Fruit fly (Drosophila melanogaster) ovary, adult (tissue): ENCODE data around the gene Rab9Db.
"Not testable (repeated sequence)": the region's sequence is repeated elsewhere in the genome, so short reads cannot be mapped to it uniquely, and the experiment has no call there.

Experiments
- CG17801 ChIP-seq: fragments of 200-800 bp; optimal IDR thresholded peaks from 2 replicates; lab custom pipeline; 2019; ENCODE audit warnings: missing biosample characterization, mild to moderate bottlenecking, missing genetic modification characterization, moderate library complexity; ENCODE audit not compliant: partially characterized antibody

Gene Rab9Db

DNA sequence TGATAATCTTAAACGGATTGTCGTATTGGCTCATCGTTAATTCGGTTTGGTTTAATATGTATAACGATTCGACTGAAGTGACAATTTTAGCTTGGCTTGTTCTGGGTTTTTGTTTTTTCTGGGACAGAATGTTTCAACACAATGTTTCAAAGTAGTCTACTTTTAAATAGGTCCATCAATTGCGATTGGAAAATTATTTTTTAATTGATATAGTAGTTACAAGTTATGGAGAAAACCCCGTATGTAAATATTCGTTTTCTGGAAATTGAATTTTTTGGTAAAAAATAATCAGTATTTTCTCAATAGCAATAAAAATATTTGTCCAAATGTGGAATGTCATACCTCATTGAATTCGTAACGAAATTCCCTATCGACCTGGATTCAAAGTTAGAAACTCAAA is at the start of gene Rab9Db:
Gene Rab9Db (minus strand): TSS at position 101 of the 400 bp plus-strand sequence.
- TF ChIP-seq CG17801 (GFP tag; lab: Kevin White, UChicago), result not testable (repeated sequence)

DNA sequence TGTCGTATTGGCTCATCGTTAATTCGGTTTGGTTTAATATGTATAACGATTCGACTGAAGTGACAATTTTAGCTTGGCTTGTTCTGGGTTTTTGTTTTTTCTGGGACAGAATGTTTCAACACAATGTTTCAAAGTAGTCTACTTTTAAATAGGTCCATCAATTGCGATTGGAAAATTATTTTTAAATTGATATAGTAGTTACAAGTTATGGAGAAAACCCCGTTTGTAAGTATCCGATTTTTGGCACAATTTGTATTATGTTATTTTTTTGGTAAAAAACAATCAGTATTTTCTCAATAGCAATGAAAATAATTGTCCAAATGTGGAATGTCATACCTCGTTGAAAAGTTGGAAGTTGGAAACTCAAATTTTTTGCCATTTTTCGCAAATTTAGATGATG is 38.7 kb upstream of the Rab9Db start, which contains the start of gene Rab9E:
Gene Rab9E (minus strand): TSS at position 101 of the 400 bp plus-strand sequence.
- TF ChIP-seq CG17801 (GFP tag; lab: Kevin White, UChicago), result not testable (repeated sequence)

DNA sequence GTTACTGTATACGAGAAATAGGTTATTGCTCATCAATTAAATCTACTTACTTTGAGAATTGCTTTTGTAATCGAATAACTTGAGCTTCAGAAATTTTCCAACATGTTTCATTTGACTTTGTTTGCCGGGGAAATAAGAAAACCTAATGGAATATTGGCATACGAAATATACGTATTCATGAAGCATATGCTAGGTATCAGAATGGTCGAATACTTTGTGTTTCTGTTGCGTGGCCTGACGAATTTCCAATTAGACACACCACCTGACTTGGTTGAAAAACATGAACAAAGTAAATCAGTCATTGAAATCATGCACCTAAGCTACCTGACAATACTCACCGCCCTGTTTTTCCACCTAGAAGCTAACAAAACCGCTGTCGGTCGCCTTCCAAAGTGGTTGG is 34.4 kb upstream of the Rab9Db start, which contains the start of gene CG2111:
Gene CG2111 (plus strand): TSS at position 301 of the 400 bp plus-strand sequence.
- TF ChIP-seq CG17801 (GFP tag; lab: Kevin White, UChicago), result no peak

DNA sequence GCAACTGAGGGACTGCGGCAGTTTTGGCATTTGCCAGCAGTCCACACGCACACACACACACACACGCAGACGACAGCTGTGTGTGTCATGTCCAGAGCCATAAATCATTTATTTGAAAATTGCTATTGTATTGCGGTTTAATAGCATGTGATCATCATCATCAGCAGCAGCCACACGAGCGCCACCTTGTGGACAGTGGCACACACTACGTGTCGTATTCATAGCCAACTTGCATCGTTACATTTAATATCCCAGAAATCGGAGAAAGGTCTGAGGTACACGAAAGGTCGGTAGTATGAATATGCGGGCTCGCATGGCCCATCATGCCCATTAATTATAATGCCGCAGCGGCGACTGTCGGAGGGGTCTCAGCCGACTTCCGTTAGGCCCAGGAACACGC is 33.2 kb upstream of the Rab9Db start:
- TF ChIP-seq CG17801 (GFP tag; lab: Kevin White, UChicago), result no peak

DNA sequence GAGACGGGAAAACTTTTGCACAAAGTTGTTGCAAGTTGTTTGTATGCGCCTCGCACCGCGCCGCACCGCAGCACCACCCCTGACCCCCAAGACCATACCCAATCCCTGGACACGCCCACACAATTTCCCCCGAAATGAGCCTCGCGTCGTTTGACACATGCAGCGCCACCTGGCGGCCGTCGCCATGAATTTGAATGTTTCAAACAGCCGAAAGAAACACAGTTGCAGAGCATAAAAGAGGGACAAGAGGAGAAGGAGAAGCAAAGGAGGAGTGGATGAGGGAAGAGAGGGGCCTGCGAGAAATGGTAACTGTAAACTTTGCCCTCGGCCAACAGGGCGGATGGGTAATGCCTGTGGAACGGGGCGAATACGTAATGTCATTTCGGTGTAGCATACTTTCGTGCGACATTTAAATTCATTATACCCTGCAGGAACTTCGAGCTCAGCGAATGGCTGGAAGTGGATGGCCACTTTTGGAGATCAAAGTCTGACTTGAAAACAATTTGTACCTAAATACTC is 19.3 kb upstream of the Rab9Db start:
- TF ChIP-seq CG17801 (GFP tag; lab: Kevin White, UChicago), result no peak

DNA sequence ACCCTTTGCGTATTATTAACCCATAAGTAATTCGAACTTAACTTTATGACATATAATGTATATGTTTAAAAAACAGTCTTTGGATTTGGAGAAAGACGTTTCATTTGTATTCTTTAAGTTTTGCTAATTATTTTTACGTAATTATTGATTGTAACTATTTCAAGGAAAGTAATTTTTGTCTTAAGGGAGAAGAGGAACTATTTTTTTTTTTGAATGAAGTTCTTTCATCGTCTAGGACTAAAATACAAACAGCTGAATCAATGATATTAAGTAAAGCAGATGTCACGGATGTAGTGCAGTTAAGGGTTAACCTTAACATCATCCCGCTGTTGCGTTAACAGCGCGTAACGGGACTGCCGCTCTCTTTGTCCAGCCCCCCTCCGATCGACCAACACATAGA is 5.8 kb upstream of the Rab9Db start:
- TF ChIP-seq CG17801 (GFP tag; lab: Kevin White, UChicago), result no peak

DNA sequence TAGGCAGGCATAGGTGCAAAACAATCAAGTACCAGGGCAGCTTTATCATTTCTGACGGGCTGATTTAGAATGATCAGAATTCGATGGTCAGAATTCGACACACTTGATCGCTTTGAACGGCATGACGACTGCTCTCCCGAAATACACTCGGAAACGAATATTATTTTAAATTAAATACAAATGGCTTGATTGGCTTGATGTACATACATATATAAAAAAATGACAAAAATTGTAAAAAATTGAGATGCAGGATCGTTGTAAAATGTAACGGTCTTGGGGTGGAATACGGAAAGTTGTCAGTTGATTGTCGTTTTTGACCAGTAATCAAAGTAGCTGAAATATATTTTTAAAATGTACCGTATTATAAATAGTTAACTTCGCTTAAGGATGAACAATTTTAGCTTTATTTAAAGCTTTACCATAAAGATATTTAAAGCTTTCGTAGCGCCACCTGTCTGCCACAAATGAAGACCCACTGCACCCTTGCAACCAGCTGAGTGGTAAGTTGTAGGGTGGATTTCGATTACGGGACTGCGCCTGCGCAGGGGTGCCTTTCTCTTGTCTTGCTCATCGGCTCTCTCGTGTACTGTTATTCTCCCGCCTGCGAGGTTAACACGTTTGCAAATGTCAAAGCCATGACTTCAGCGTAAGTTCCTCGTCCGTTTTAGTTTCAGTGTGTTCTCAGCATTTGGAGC is 4.2 kb upstream of the Rab9Db start, which contains the start of the genes CG9806 and X11Lbeta:
Gene CG9806 (minus strand): TSS at position 51 of the 695 bp plus-strand sequence.
Gene X11Lbeta (plus strand): TSS at position 676 of the 695 bp plus-strand sequence.
- no peak for TF ChIP-seq CG17801 (GFP tag; lab: Kevin White, UChicago)

DNA sequence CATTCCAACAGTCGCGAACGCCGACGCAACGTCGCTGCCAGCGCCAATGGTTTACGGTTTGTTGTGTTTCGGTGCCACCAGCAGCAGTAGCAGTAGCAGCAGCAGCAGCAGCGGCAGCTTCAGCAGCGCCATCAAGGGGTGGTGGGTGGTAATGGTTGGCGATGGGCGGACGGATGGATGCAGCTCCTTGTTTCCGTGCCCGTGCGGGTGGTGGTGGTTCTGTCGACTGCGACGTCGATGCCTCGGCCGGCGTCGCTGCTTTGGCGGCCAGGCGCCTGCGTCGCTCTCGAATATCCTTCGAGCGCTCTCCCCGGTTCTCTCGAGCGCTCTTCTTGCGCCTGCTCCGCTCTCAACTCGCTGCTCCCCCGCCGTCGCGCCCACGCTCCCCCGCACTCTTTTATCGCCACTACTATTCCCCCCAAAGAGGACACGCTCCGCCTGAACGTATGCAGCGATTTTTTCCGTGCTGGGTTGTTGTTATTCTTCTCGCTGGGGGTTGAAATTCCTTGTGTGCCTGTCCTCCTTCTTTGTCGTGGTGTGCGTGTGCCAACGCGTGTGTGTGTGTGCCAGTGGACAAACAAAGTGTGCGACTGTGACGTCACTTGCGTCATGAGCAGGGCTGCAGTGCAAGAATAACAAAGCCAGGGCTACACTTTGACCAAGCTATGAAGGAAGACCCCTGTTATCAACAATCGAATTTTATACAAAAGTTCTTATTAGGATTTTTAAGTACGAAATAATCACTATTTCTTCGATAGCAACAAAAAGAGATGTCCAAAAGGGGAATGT is 1.6 kb downstream of the Rab9Db start:
- no peak for TF ChIP-seq CG17801 (GFP tag; lab: Kevin White, UChicago)

DNA sequence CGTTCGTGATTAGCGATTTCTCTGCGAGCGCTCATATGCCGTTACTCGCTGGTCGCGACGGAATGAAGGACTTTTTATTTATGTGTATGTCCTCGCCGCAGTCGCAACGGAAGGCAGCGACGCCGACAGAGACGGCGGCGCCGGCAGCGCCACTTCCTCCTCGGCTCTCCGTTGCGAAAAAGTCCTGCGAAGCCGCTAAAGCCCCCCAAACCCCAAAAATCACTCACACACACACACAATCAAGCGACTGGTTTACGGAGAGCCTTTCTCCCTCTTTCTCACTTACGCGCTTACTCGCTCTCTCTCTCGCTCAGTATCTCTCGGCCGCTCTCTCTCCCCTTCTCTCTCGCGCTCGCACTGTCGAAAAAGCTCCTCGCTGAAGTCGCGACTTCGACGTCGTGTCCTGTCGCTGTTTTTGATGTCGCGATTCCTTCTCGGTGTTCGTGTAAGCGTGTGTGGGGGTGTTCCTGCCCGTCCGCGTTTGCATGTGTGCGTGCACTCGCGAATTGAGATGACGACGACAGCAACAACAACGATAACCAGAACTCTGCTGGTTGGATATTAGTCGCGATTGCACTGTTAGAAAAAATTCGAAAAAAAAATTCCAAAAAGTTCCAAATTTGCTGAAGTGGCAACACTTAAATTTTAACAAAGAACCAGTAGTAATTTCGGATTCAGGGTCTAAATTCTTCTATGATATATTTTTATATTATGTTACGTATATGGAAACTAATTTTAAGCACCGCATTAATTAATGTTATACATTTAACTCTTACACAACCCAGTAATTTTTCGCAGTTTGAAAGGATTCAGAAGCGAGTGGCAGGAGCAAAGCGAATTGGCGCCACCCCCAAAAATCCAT is 2.6 kb downstream of the Rab9Db start, which contains the start of gene CG43347:
Gene CG43347 (minus strand): TSS at position 47 of the 862 bp plus-strand sequence.
- TF ChIP-seq CG17801 (GFP tag; lab: Kevin White, UChicago), result no peak

DNA sequence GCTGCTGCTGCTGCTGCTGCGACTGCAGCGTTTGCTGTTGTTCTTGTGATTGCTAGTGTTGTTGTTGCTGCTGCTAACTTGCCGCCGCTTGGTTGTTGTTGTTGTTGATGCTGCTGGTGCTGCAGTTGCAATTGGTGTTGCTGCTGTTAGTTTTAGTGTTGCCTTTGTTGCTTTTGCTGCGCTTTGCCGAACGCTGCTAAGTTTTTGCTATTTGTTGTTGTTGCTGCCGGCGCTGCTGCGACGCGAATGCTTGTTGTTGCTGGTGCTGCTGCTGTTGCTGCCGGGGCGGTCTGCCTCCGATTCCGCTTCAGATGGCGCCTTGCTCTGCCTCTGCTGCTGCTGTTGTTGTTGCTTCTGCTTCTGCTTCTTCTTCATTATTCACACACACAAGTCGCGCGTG is 4.5 kb downstream of the Rab9Db start:
- TF ChIP-seq CG17801 (GFP tag; lab: Kevin White, UChicago), result no peak

DNA sequence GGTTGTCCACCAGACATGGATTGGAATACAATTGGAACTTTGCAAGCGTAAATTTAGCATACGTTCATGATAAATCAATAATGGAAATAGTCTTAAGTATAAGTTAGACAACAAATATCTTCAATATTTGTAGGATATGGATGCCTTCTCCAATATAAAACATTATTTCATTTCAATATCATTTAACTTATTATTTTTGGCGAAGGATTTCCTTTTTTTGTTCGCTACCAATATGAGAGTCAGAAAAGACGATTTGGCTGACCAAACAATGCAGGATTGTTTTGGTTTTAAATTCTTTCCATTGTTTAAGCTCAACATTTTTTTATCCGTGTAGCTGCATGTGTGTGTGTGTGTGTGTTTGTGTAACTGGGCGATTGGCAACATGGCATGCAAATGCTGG is 7.8 kb downstream of the Rab9Db start:
- TF ChIP-seq CG17801 (GFP tag; lab: Kevin White, UChicago), result no peak

DNA sequence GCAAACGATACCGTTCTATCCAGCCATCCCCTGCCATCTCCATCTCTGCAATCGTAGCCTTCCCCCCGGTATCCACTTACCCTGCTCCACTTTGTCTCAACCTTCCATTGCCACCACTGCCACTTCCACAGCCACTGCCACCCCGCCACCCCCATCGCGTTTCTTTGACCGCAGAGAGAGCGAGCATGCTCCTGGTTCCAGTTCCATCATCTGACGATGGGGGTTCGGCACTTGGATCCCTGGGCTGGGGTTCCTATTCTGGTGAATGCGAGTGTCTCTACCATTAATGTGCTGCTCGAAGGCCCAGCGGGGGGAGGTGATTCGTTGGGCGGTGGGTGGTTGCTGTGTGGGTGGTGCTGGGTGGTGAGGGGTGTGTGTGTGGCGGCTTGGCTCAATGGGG is 9.5 kb downstream of the Rab9Db start:
- TF ChIP-seq CG17801 (GFP tag; lab: Kevin White, UChicago), result no peak

DNA sequence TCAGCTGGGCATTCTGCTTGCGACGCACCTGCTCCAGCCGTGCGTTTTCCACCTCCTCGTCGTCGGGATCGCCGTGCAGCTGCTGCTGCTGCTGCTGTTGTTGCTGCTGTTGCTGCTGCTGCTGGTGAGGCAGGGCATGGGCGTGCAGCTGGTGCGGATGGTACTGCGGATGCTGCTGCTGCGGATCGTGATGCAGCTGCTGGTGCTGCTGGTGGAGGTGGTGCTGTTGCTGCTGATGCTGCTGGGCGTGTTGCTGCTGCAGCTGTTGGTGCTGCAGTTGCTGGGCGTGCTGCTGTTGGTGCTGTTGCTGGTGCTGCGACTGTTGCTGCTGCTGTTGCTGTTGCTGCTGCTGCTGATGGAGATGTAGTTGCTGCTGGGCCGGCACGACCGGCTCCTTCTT is 15.4 kb downstream of the Rab9Db start:
- TF ChIP-seq CG17801 (GFP tag; lab: Kevin White, UChicago), result no peak

DNA sequence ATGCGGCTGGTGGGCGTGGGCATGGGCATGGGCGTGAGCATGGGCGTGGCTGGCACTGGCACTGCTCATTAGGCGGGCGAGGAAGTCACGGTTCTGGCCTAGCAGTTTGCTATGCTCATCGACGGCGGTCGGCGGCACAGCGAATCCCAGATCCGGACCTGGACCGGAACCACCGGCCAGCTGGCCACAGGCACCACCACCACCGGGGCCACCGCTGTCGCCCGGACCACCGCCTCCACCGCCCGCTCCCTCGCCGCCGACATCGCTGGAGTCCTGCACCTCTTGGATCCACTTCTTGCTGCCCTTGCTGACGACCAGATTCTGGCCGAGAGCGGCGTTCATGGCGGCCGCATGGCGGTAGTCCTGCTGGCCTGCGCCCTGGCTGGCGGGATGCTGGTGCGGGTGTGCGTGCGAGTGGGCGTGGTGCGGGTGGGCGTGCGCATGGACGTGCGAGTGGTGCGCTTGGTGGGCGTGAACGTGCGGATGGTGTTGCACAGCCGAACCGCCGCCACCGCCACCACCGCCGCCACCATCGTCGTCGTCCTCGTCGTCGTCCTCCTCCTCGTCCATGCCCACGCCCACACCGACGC is 16.0 kb downstream of the Rab9Db start:
- TF ChIP-seq CG17801 (GFP tag; lab: Kevin White, UChicago), result no peak
